Worm (Caenorhabditis elegans) whole organism, L4/young adult: ENCODE results near the gene atg-3.

Source experiments
- W03F9.2 ChIP-seq: fragments of 150-350 bp; optimal IDR thresholded peaks from 2 replicates; lab custom pipeline; 2014; ENCODE audit warnings: missing biosample characterization, missing genetic modification characterization
- him-1 ChIP-seq: sonication (generic microtip); optimal IDR thresholded peaks from 2 replicates; lab custom pipeline; 2016; ENCODE audit warnings: missing genotype, missing genetic modification reagents, missing genetic modification characterization, missing compliant biosample characterization

ce11 chrIV:1000441-1000840 lies 9.9 kb upstream of the atg-3 start:
- TF ChIP-seq W03F9.2 (tag; lab: Kevin White, UChicago) (no peak), him-1 (tag; lab: Kevin White, UChicago) (no peak)
